Worm (Caenorhabditis elegans) whole organism, mixed stage, embryonic: ENCODE results near the gene ZK822.10.

ENCODE experiments used
- bed-3 ChIP-seq: fragments of 200-800 bp; sonication (Bioruptor generic); optimal IDR thresholded peaks from 3 replicates; lab custom pipeline; 2018; ENCODE audit warnings: mild to moderate bottlenecking, missing genetic modification characterization, moderate library complexity, missing compliant biosample characterization
- blmp-1 ChIP-seq: fragments of 150-350 bp; optimal IDR thresholded peaks from 2 replicates; lab custom pipeline; 2014; ENCODE audit warnings: missing biosample characterization, missing genetic modification characterization
- ceh-39 ChIP-seq: fragments of 150-350 bp; optimal IDR thresholded peaks from 2 replicates; lab custom pipeline; 2014; ENCODE audit warnings: missing biosample characterization, missing genetic modification characterization
- ceh-43 ChIP-seq: fragments of 200-800 bp; sonication (Bioruptor generic); optimal IDR thresholded peaks from 2 replicates; lab custom pipeline; 2018; ENCODE audit warnings: mild to moderate bottlenecking, missing genetic modification characterization, moderate library complexity, missing compliant biosample characterization
- ceh-83 ChIP-seq: fragments of 200-800 bp; sonication (Bioruptor generic); optimal IDR thresholded peaks from 2 replicates; lab custom pipeline; 2018; ENCODE audit warnings: mild to moderate bottlenecking, missing genetic modification characterization, missing compliant biosample characterization
- ces-1 ChIP-seq: fragments of 150-350 bp; optimal IDR thresholded peaks from 2 replicates; lab custom pipeline; 2014; ENCODE audit warnings: missing biosample characterization, missing genetic modification reagents, missing genetic modification characterization
- cnd-1 ChIP-seq: fragments of 200-800 bp; sonication (Bioruptor generic); optimal IDR thresholded peaks from 2 replicates; lab custom pipeline; 2018; ENCODE audit warnings: mild to moderate bottlenecking, missing genetic modification characterization, missing compliant biosample characterization
- drap-1 ChIP-seq: fragments of 200-800 bp; sonication (Bioruptor generic); optimal IDR thresholded peaks from 3 replicates; lab custom pipeline; 2018; ENCODE audit warnings: mild to moderate bottlenecking, missing genetic modification characterization, missing compliant biosample characterization
- elt-1 ChIP-seq: sonication (generic microtip); optimal IDR thresholded peaks from 2 replicates; lab custom pipeline; 2017; ENCODE audit warnings: missing genetic modification characterization, mild to moderate bottlenecking, missing compliant biosample characterization, antibody characterized with exemption, moderate library complexity, borderline replicate concordance; ENCODE audit not compliant: insufficient read depth
- elt-3 ChIP-seq: fragments of 150-350 bp; optimal IDR thresholded peaks from 2 replicates; lab custom pipeline; 2014; ENCODE audit warnings: missing biosample characterization, missing genetic modification characterization
- flh-1 ChIP-seq: fragments of 200-800 bp; sonication (Bioruptor generic); optimal IDR thresholded peaks from 2 replicates; lab custom pipeline; 2018; ENCODE audit warnings: mild to moderate bottlenecking, missing genetic modification characterization, moderate library complexity, missing compliant biosample characterization
- ham-2 ChIP-seq: fragments of 200-800 bp; sonication (Bioruptor generic); optimal IDR thresholded peaks from 2 replicates; lab custom pipeline; 2018; ENCODE audit warnings: mild to moderate bottlenecking, missing genetic modification characterization, missing compliant biosample characterization
- hlh-1 ChIP-seq: fragments of 150-350 bp; optimal IDR thresholded peaks from 2 replicates; lab custom pipeline; 2014; ENCODE audit warnings: missing biosample characterization, missing genetic modification reagents, missing genetic modification characterization
- lin-13 ChIP-seq: fragments of 150-350 bp; optimal IDR thresholded peaks from 2 replicates; lab custom pipeline; 2014; ENCODE audit warnings: missing biosample characterization, missing genetic modification characterization
- lsy-2 ChIP-seq: fragments of 150-350 bp; optimal IDR thresholded peaks from 2 replicates; lab custom pipeline; 2014; ENCODE audit warnings: missing biosample characterization, missing genetic modification characterization
- mab-5 ChIP-seq: fragments of 150-350 bp; optimal IDR thresholded peaks from 2 replicates; lab custom pipeline; 2014; ENCODE audit warnings: missing biosample characterization, missing genetic modification characterization
- mep-1 ChIP-seq: fragments of 150-350 bp; optimal IDR thresholded peaks from 2 replicates; lab custom pipeline; 2017; ENCODE audit warnings: missing biosample characterization, missing genetic modification reagents, missing genetic modification characterization, inconsistent platforms
- mls-2 ChIP-seq: sonication (generic microtip); optimal IDR thresholded peaks from 2 replicates; lab custom pipeline; 2016; ENCODE audit warnings: mild to moderate bottlenecking, missing genetic modification characterization, moderate library complexity, missing compliant biosample characterization
- nhr-12 ChIP-seq: fragments of 150-350 bp; optimal IDR thresholded peaks from 2 replicates; lab custom pipeline; 2014; ENCODE audit warnings: missing biosample characterization, missing genetic modification characterization
- nhr-237 ChIP-seq: fragments of 150-350 bp; optimal IDR thresholded peaks from 2 replicates; lab custom pipeline; 2014; ENCODE audit warnings: missing biosample characterization, missing genetic modification characterization
- nhr-28 ChIP-seq: fragments of 150-350 bp; optimal IDR thresholded peaks from 2 replicates; lab custom pipeline; 2014; ENCODE audit warnings: missing biosample characterization, missing genetic modification characterization
- nhr-76 ChIP-seq: sonication (generic microtip); optimal IDR thresholded peaks from 2 replicates; lab custom pipeline; 2017; ENCODE audit warnings: missing biosample characterization, missing genetic modification characterization
- pha-4 ChIP-seq: fragments of 150-350 bp; optimal IDR thresholded peaks from 2 replicates; lab custom pipeline; 2018; ENCODE audit warnings: missing biosample characterization, missing genetic modification reagents, missing genetic modification characterization
- sem-2 ChIP-seq: fragments of 200-800 bp; sonication (Bioruptor generic); optimal IDR thresholded peaks from 2 replicates; lab custom pipeline; 2018; ENCODE audit warnings: mild to moderate bottlenecking, missing genetic modification characterization, missing compliant biosample characterization
- snpc-4 ChIP-seq: fragments of 150-350 bp; optimal IDR thresholded peaks from 2 replicates; lab custom pipeline; 2014; ENCODE audit warnings: missing biosample characterization, missing genetic modification characterization
- sptf-1 ChIP-seq: sonication (generic microtip); optimal IDR thresholded peaks from 2 replicates; lab custom pipeline; 2017; ENCODE audit warnings: mild to moderate bottlenecking, missing genetic modification characterization, moderate library complexity, missing compliant biosample characterization
- tbx-8 ChIP-seq: fragments of 200-800 bp; sonication (Bioruptor generic); optimal IDR thresholded peaks from 2 replicates; lab custom pipeline; 2018; ENCODE audit warnings: mild to moderate bottlenecking, missing genetic modification characterization, moderate library complexity, missing compliant biosample characterization
- unc-120 ChIP-seq: sonication (generic microtip); optimal IDR thresholded peaks from 2 replicates; lab custom pipeline; 2017; ENCODE audit warnings: missing genetic modification characterization, missing compliant biosample characterization; ENCODE audit not compliant: poor library complexity, severe bottlenecking
- unc-39 ChIP-seq: fragments of 150-350 bp; optimal IDR thresholded peaks from 2 replicates; lab custom pipeline; 2014; ENCODE audit warnings: missing biosample characterization, missing genetic modification characterization
- unc-62 ChIP-seq: fragments of 150-350 bp; optimal IDR thresholded peaks from 2 replicates; lab custom pipeline; 2014; ENCODE audit warnings: missing biosample characterization, missing genetic modification reagents, missing genetic modification characterization
- ztf-11 ChIP-seq: fragments of 150-350 bp; optimal IDR thresholded peaks from 2 replicates; lab custom pipeline; 2014; ENCODE audit warnings: missing biosample characterization, missing genetic modification characterization

ZK822.10 gene

DNA sequence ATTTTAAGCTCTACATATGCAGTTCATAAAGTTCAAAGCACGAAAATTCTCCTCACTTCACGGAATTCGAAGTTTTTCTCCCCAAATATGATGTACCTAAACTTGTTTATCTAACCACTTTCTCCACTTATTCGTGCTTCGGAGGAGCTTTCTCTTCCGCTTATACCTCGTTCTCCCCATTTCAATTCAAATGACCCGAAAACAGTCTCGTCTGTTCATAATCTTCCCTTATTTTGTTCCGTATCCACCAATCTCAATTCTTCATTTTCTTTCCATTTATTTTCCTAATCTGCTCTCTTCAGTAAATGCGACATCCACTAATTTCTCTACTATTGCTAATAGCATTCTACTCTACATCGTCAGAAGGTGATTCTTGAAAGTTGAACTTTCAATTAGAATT, 31.6 kb upstream of the ZK822.10 start, which contains the start of gene let-653:
Gene let-653 (plus strand): TSS at position 301 of the 400 bp plus-strand sequence.
- TF ChIP-seq ceh-39 (tag; lab: Kevin White, UChicago): no peak
- TF ChIP-seq pha-4: no peak
- no peak for TF ChIP-seq snpc-4 (tag; lab: Kevin White, UChicago)
- no peak for TF ChIP-seq hlh-1 (tag; lab: Kevin White, UChicago)
- peak; percentile 27 for TF ChIP-seq blmp-1 (tag; lab: Kevin White, UChicago)

ce11 chrIV:11892545-11892944, 24.4 kb upstream of the ZK822.10 start:
- no peak for TF ChIP-seq tbx-8 (GFP tag; lab: Kevin White, UChicago)
- no peak for TF ChIP-seq sem-2 (GFP tag; lab: Kevin White, UChicago)
- TF ChIP-seq nhr-12 (tag; lab: Kevin White, UChicago): no peak
- no peak for TF ChIP-seq sptf-1 (tag; lab: Kevin White, UChicago)
- no peak for TF ChIP-seq lin-13
- no peak for TF ChIP-seq pha-4
- TF ChIP-seq cnd-1: no peak
- TF ChIP-seq nhr-237 (tag; lab: Kevin White, UChicago): no peak
- TF ChIP-seq flh-1 (GFP tag; lab: Kevin White, UChicago): no peak
- no peak for TF ChIP-seq nhr-76 (tag; lab: Kevin White, UChicago)
- no peak for TF ChIP-seq bed-3
- no peak for TF ChIP-seq ceh-39 (tag; lab: Kevin White, UChicago)
- no peak for TF ChIP-seq ztf-11 (tag; lab: Kevin White, UChicago)
- TF ChIP-seq lsy-2 (tag; lab: Kevin White, UChicago): no peak
- no peak for TF ChIP-seq ceh-83 (GFP tag; lab: Kevin White, UChicago)
- no peak for TF ChIP-seq mep-1 (tag; lab: Kevin White, UChicago)
- TF ChIP-seq elt-3: no peak
- no peak for TF ChIP-seq mls-2 (tag; lab: Kevin White, UChicago)
- TF ChIP-seq, all 35 proteins: peak for 0

DNA sequence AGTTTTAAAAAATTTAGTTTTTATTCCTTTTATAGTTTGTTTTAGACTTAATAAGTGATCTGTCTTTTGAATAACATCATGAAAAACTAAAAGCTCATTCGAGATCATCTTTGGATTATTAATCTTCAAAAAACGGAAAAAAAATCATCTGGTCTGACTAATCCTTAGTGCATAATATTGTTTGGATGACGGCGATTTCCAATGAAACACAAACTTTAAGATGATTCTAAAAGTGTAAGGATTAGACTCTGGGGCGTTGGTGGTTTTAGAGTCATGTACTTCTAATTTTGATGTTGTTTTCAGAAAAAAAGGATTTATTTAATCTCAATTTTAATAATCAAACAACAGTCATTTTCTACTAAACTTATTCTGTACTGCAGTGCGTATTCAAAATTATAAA, 23.6 kb upstream of the ZK822.10 start:
- no peak for TF ChIP-seq drap-1 (GFP tag; lab: Kevin White, UChicago)
- TF ChIP-seq nhr-28 (tag; lab: Kevin White, UChicago): no peak
- no peak for TF ChIP-seq ces-1 (GFP tag; lab: Kevin White, UChicago)
- no peak for TF ChIP-seq tbx-8 (GFP tag; lab: Kevin White, UChicago)
- TF ChIP-seq ztf-11 (tag; lab: Kevin White, UChicago): no peak
- TF ChIP-seq bed-3: no peak
- no peak for TF ChIP-seq flh-1 (GFP tag; lab: Kevin White, UChicago)
- no peak for TF ChIP-seq unc-39 (tag; lab: Kevin White, UChicago)
- TF ChIP-seq sptf-1 (tag; lab: Kevin White, UChicago): no peak
- TF ChIP-seq lin-13: no peak
- no peak for TF ChIP-seq mab-5 (tag; lab: Kevin White, UChicago)
- TF ChIP-seq snpc-4 (tag; lab: Kevin White, UChicago): no peak

DNA sequence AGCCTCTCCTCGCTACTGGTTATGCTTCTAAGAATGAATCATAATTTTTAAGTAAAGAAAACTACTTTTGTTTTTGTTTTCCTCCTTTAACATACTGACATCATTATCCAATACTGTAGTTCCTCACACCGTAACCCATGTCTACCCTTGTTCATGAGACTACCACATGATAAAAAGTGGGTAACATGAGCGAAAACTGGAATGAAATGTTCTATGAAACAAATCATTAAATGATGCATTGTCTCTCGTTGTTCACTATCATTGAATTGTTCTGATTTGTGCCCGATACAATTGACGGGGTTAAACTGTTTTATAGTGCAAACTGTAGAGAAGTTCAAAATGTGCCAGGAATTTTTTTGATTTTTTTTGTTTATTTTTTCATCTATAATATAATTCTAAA, 19.2 kb upstream of the ZK822.10 start:
- TF ChIP-seq unc-120 (no peak), ceh-83 (GFP tag; lab: Kevin White, UChicago) (no peak), unc-39 (tag; lab: Kevin White, UChicago) (no peak), unc-62 (GFP tag; lab: Kevin White, UChicago) (no peak), tbx-8 (GFP tag; lab: Kevin White, UChicago) (no peak), nhr-76 (tag; lab: Kevin White, UChicago) (no peak), ceh-43 (GFP tag; lab: Kevin White, UChicago) (no peak), ham-2 (no peak), mab-5 (tag; lab: Kevin White, UChicago) (no peak), pha-4 (no peak)

DNA sequence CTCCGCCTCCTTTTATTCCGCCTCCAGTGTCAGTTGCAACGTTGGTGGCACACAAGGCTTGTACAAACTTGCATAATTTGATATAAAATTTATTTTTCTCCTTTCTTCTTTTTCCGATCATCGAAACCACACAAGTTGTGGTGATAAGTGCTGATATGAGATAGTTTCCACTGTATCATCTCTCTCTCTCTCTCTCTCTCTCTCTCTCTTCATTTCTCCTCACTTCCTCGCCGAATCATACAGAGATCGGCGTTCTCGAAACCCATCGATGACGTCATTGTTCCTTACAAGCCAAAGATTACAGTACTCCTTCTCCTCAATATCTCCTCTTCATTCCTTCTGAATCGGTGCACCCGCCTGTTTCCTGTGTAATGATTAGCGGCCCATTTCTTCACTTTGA, 17.6 kb upstream of the ZK822.10 start, which contains the start of gene nhr-43:
Gene nhr-43 (plus strand): TSS at position 233 of the 400 bp plus-strand sequence.
- TF ChIP-seq blmp-1 (tag; lab: Kevin White, UChicago) (no peak), ham-2 (peak; percentile 12)

DNA sequence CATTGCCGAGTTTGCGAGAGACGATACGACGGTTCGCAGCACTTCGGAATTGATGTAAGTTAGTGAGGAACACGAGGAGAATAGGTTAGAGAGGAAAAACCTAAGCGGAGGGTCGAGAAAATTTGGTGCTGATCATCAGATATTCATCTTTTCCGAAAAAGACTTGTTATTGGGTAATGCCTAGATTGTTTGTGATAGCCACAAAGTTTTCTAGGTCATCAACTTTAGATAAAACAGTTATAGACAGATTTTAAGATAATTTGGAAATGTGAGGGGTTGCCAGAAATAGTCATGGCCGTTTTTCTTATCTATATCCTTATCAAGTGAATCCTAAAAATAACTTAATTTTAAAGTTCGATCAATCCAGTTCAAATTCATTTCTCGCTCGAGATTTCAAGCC, 16.5 kb upstream of the ZK822.10 start:
- TF ChIP-seq snpc-4 (tag; lab: Kevin White, UChicago) (no peak), elt-1 (tag; lab: Kevin White, UChicago) (peak; percentile 66)
- TF ChIP-seq, all 35 proteins: peak for 1
